Fruit fly (Drosophila melanogaster): ENCODE results near the gene Ocrl.

Ocrl gene

dm6 chrX:1948508-1949065, 25.8 kb downstream of the Ocrl start:
- peak; percentile 88 for TF ChIP-seq CG10669 (GFP tag; optimal IDR thresholded peaks at IDR 0.05)
- no peak for TF ChIP-seq vri (GFP tag; optimal IDR thresholded peaks at IDR 0.05)
- TF ChIP-seq Sox102F (GFP tag; optimal IDR thresholded peaks at IDR 0.05), result peak; percentile 87
- peak; percentile 89 for TF ChIP-seq Smox (GFP tag; optimal IDR thresholded peaks at IDR 0.05)
- peak; percentile 77 for TF ChIP-seq fd59A (GFP tag; optimal IDR thresholded peaks at IDR 0.05)
- TF ChIP-seq CG11294 (GFP tag; IDR thresholded peaks at IDR 0.05), result peak; percentile 88
- peak; percentile 62 for TF ChIP-seq CG9139 (GFP tag; optimal IDR thresholded peaks at IDR 0.05)
- TF ChIP-seq cyc (GFP tag; optimal IDR thresholded peaks at IDR 0.05), result peak; percentile 84
- peak; percentile 95 for TF ChIP-seq CG8119 (GFP tag; IDR thresholded peaks at IDR 0.05)
- TF ChIP-seq spab (GFP tag; optimal IDR thresholded peaks at IDR 0.05), result peak; percentile 82
- peak; percentile 79 for TF ChIP-seq Sox15 (GFP tag; optimal IDR thresholded peaks at IDR 0.05)
- TF ChIP-seq CG6276 (GFP tag; optimal IDR thresholded peaks at IDR 0.05), result peak; percentile 93
- peak; percentile 89 for TF ChIP-seq OdsH (GFP tag; optimal IDR thresholded peaks at IDR 0.05)
- TF ChIP-seq topi (GFP tag; optimal IDR thresholded peaks at IDR 0.05), result peak; percentile 93
- peak; percentile 93 for TF ChIP-seq achi (GFP tag; optimal IDR thresholded peaks at IDR 0.05)
- TF ChIP-seq Ets96B (tag; optimal IDR thresholded peaks at IDR 0.05), result peak; percentile 89
- TF ChIP-seq salr (GFP tag; optimal IDR thresholded peaks at IDR 0.05), result peak; percentile 69 to 89
- TF ChIP-seq CG16779 (tag; optimal IDR thresholded peaks at IDR 0.05), result peak; percentile 85
- TF ChIP-seq CG6163 (GFP tag; IDR thresholded peaks at IDR 0.05), result peak; percentile 97
- TF ChIP-seq Lpt (GFP tag; optimal IDR thresholded peaks at IDR 0.05), result peak; percentile 85
- peak; percentile 92 for TF ChIP-seq net (GFP tag; optimal IDR thresholded peaks at IDR 0.05)
- TF ChIP-seq CG8319 (GFP tag; optimal IDR thresholded peaks at IDR 0.05), result peak; percentile 78
- TF ChIP-seq lz (GFP tag; optimal IDR thresholded peaks at IDR 0.05), result peak; percentile 90
- TF ChIP-seq Eip78C (GFP tag), result peak; percentile 94
- peak; percentile 89 for TF ChIP-seq CG6792 (GFP tag; optimal IDR thresholded peaks at IDR 0.05)
- peak; percentile 90 for TF ChIP-seq acj6 (GFP tag; optimal IDR thresholded peaks at IDR 0.05)
- TF ChIP-seq ss (GFP tag; optimal IDR thresholded peaks at IDR 0.05), result peak; percentile 61 to 83
- TF ChIP-seq CG6854 (GFP tag; optimal IDR thresholded peaks at IDR 0.05), result peak; percentile 89
- TF ChIP-seq CG8632 (GFP tag; optimal IDR thresholded peaks at IDR 0.05), result peak; percentile 91
- TF ChIP-seq eg (GFP tag; IDR thresholded peaks at IDR 0.05), result peak; percentile 96
- TF ChIP-seq esn (GFP tag; optimal IDR thresholded peaks at IDR 0.05), result peak; percentile 88
- TF ChIP-seq CG10631 (GFP tag; optimal IDR thresholded peaks at IDR 0.05), result peak; percentile 89
- peak; percentile 79 for TF ChIP-seq Ets21C (GFP tag; optimal IDR thresholded peaks at IDR 0.05)
- TF ChIP-seq CG3919 (GFP tag; optimal IDR thresholded peaks at IDR 0.05), result peak; percentile 92
- TF ChIP-seq CG31627 (GFP tag; optimal IDR thresholded peaks at IDR 0.05), result peak; percentile 89
- peak; percentile 81 for TF ChIP-seq dsx (GFP tag; optimal IDR thresholded peaks at IDR 0.05; ENCODE audit: poor library complexity, severe bottlenecking)
- TF ChIP-seq CG6808 (GFP tag; optimal IDR thresholded peaks at IDR 0.05), result peak; percentile 85
- peak; percentile 81 for TF ChIP-seq CG4318 (GFP tag; optimal IDR thresholded peaks at IDR 0.05)
- peak; percentile 87 for TF ChIP-seq Eip75B (GFP tag; optimal IDR thresholded peaks at IDR 0.05)
- TF ChIP-seq Met (GFP tag; optimal IDR thresholded peaks at IDR 0.05), result peak; percentile 91
- peak; percentile 88 for TF ChIP-seq svp (GFP tag)
- TF ChIP-seq Blimp-1 (GFP tag; optimal IDR thresholded peaks at IDR 0.05), result peak; percentile 74
- TF ChIP-seq Hr38 (GFP tag; optimal IDR thresholded peaks at IDR 0.05), result no peak
- peak; percentile 57 for TF ChIP-seq fd85E (GFP tag; optimal IDR thresholded peaks at IDR 0.05)
- TF ChIP-seq CG15336 (GFP tag; IDR thresholded peaks at IDR 0.05), result peak; percentile 97
- TF ChIP-seq CG11902 (GFP tag; optimal IDR thresholded peaks at IDR 0.05), result peak; percentile 72
- peak; percentile 87 for TF ChIP-seq Hr4 (GFP tag; optimal IDR thresholded peaks at IDR 0.05)
- TF ChIP-seq fkh (GFP tag; optimal IDR thresholded peaks at IDR 0.05), result no peak
- peak; percentile 79 for TF ChIP-seq CG3032 (tag; optimal IDR thresholded peaks at IDR 0.05)
- peak; percentile 94 for TF ChIP-seq Sox14 (GFP tag; optimal IDR thresholded peaks at IDR 0.05)
- TF ChIP-seq pdm3 (GFP tag; optimal IDR thresholded peaks at IDR 0.05), result peak; percentile 90

Data from whole organism, prepupa.